Fruit fly (Drosophila melanogaster): ENCODE data around the gene Gapvd1.

- TF ChIP-seq usp (GFP tag; optimal IDR thresholded peaks at IDR 0.05), result no peak
- no peak for TF ChIP-seq woc (GFP tag; optimal IDR thresholded peaks at IDR 0.05)
- TF ChIP-seq psq (GFP tag; optimal IDR thresholded peaks at IDR 0.05), result no peak
- no peak for TF ChIP-seq CrebA (GFP tag; optimal IDR thresholded peaks at IDR 0.05; ENCODE audit: borderline replicate concordance)
- no peak for TF ChIP-seq Dif (GFP tag; optimal IDR thresholded peaks at IDR 0.05; ENCODE audit: partially characterized antibody)
- TF ChIP-seq fru (GFP tag; optimal IDR thresholded peaks at IDR 0.05), result no peak
These were observed 42.8 kb downstream of the Gapvd1 start, which contains the start of the genes hop and Tim8 for dm6 chrX:11367783-11368509.

All from whole organism, wandering third instar larva.